Worm (Caenorhabditis elegans) whole organism, midembryonic: ENCODE results near the gene F35H10.3.

Experiments
- T22C8.4 ChIP-seq: fragments of 200-800 bp; sonication (Bioruptor generic); IDR thresholded peaks from 2 replicates; pipeline ENCODE4 v1.3.6; 2022; ENCODE audit warnings: missing genetic modification characterization, missing compliant biosample characterization
- cog-1 ChIP-seq: sonication (generic microtip); optimal IDR thresholded peaks from 2 replicates; lab custom pipeline; 2016; ENCODE audit warnings: missing genetic modification characterization, missing compliant biosample characterization
- flt-1 ChIP-seq: fragments of 200-800 bp; sonication (Bioruptor generic); IDR thresholded peaks from 2 replicates; pipeline ENCODE4 v1.3.6; 2022; ENCODE audit warnings: missing genetic modification characterization, missing compliant biosample characterization
- klf-2 ChIP-seq: fragments of 200-800 bp; sonication (Bioruptor generic); conservative IDR thresholded peaks from 2 replicates; pipeline ENCODE4 v1.3.6; 2022; ENCODE audit warnings: missing genetic modification reagents, missing genetic modification characterization, missing compliant biosample characterization
- med-1 ChIP-seq: sonication (generic microtip); optimal IDR thresholded peaks from 2 replicates; lab custom pipeline; 2017; ENCODE audit warnings: missing genetic modification characterization, mild to moderate bottlenecking, missing compliant biosample characterization, antibody characterized with exemption, missing genetic modification reagents; ENCODE audit not compliant: insufficient read depth
- ref-1 ChIP-seq: fragments of 200-800 bp; sonication (Bioruptor generic); conservative IDR thresholded peaks from 2 replicates; pipeline ENCODE4 v1.3.6; 2022; ENCODE audit warnings: missing genetic modification reagents, missing genetic modification characterization, missing compliant biosample characterization
- tab-1 ChIP-seq: fragments of 200-800 bp; sonication (Bioruptor generic); IDR thresholded peaks from 2 replicates; pipeline ENCODE4 v1.3.6; 2022; ENCODE audit warnings: missing genetic modification characterization, missing compliant biosample characterization
- ztf-23 ChIP-seq: fragments of 200-800 bp; sonication (Bioruptor generic); IDR thresholded peaks from 2 replicates; pipeline ENCODE4 v1.3.6; 2022; ENCODE audit warnings: missing genetic modification reagents, missing genetic modification characterization, missing compliant biosample characterization
- ztf-29 ChIP-seq: fragments of 200-800 bp; sonication (Bioruptor generic); IDR thresholded peaks from 2 replicates; pipeline ENCODE4 v1.3.6; 2022; ENCODE audit warnings: missing genetic modification reagents, missing genetic modification characterization, missing compliant biosample characterization

Gene F35H10.3

ce11 chrIV:8297192-8297591, 28.6 kb upstream of the F35H10.3 start, which contains the start of gene nprl-3:
Gene nprl-3, plus strand, starts transcription at chrIV:8297492.
- TF ChIP-seq ztf-23 (GFP tag; lab: Robert Waterston, UW) (no peak), flt-1 (GFP tag; lab: Robert Waterston, UW) (no peak), med-1 (GFP tag; lab: Kevin White, UChicago) (no peak), T22C8.4 (GFP tag; lab: Robert Waterston, UW) (no peak), klf-2 (GFP tag; lab: Robert Waterston, UW) (no peak), cog-1 (tag; lab: Kevin White, UChicago) (no peak), ref-1 (GFP tag; lab: Robert Waterston, UW) (no peak), ztf-29 (GFP tag; lab: Robert Waterston, UW) (no peak), tab-1 (GFP tag; lab: Robert Waterston, UW) (no peak)

ce11 chrIV:8299636-8300035, 26.1 kb upstream of the F35H10.3 start, which contains the start of gene F35H10.6:
Gene F35H10.6, plus strand, starts transcription at chrIV:8299936.
- TF ChIP-seq flt-1 (GFP tag; lab: Robert Waterston, UW) (no peak), ztf-29 (GFP tag; lab: Robert Waterston, UW) (no peak), med-1 (GFP tag; lab: Kevin White, UChicago) (no peak), klf-2 (GFP tag; lab: Robert Waterston, UW) (no peak), tab-1 (GFP tag; lab: Robert Waterston, UW) (no peak), ref-1 (GFP tag; lab: Robert Waterston, UW) (no peak), ztf-23 (GFP tag; lab: Robert Waterston, UW) (no peak), T22C8.4 (GFP tag; lab: Robert Waterston, UW) (no peak), cog-1 (tag; lab: Kevin White, UChicago) (no peak)

ce11 chrIV:8300468-8300867, 25.3 kb upstream of the F35H10.3 start, which contains the start of gene F35H10.5:
Gene F35H10.5, plus strand, starts transcription at chrIV:8300768.
- TF ChIP-seq T22C8.4 (GFP tag; lab: Robert Waterston, UW), result no peak
- TF ChIP-seq klf-2 (GFP tag; lab: Robert Waterston, UW), result no peak
- no peak for TF ChIP-seq med-1 (GFP tag; lab: Kevin White, UChicago)
- no peak for TF ChIP-seq ztf-23 (GFP tag; lab: Robert Waterston, UW)
- TF ChIP-seq flt-1 (GFP tag; lab: Robert Waterston, UW), result no peak
- TF ChIP-seq tab-1 (GFP tag; lab: Robert Waterston, UW), result no peak
- no peak for TF ChIP-seq cog-1 (tag; lab: Kevin White, UChicago)
- TF ChIP-seq ztf-29 (GFP tag; lab: Robert Waterston, UW), result no peak
- TF ChIP-seq ref-1 (GFP tag; lab: Robert Waterston, UW), result no peak

- TF ChIP-seq tab-1 (GFP tag; lab: Robert Waterston, UW) (no peak), ztf-29 (GFP tag; lab: Robert Waterston, UW) (no peak), flt-1 (GFP tag; lab: Robert Waterston, UW) (no peak), cog-1 (tag; lab: Kevin White, UChicago) (no peak), klf-2 (GFP tag; lab: Robert Waterston, UW) (no peak), med-1 (GFP tag; lab: Kevin White, UChicago) (no peak), ref-1 (GFP tag; lab: Robert Waterston, UW) (no peak), ztf-23 (GFP tag; lab: Robert Waterston, UW) (no peak), T22C8.4 (GFP tag; lab: Robert Waterston, UW) (no peak)
Observed at ce11 chrIV:8301925-8302324, 23.8 kb upstream of the F35H10.3 start.

ce11 chrIV:8302648-8303161, 23.1 kb upstream of the F35H10.3 start:
- TF ChIP-seq ref-1 (GFP tag; lab: Robert Waterston, UW) (no peak), klf-2 (GFP tag; lab: Robert Waterston, UW) (no peak), ztf-23 (GFP tag; lab: Robert Waterston, UW) (no peak), flt-1 (GFP tag; lab: Robert Waterston, UW) (no peak), T22C8.4 (GFP tag; lab: Robert Waterston, UW) (no peak), ztf-29 (GFP tag; lab: Robert Waterston, UW) (no peak), cog-1 (tag; lab: Kevin White, UChicago) (no peak), med-1 (GFP tag; lab: Kevin White, UChicago) (no peak), tab-1 (GFP tag; lab: Robert Waterston, UW) (no peak)

ce11 chrIV:8303668-8304067, 22.1 kb upstream of the F35H10.3 start, which contains the start of gene vha-5:
Gene vha-5, plus strand, starts transcription at chrIV:8303968.
- TF ChIP-seq klf-2 (GFP tag; lab: Robert Waterston, UW) (no peak), T22C8.4 (GFP tag; lab: Robert Waterston, UW) (no peak), ref-1 (GFP tag; lab: Robert Waterston, UW) (no peak), tab-1 (GFP tag; lab: Robert Waterston, UW) (no peak), med-1 (GFP tag; lab: Kevin White, UChicago) (no peak), cog-1 (tag; lab: Kevin White, UChicago) (no peak), ztf-23 (GFP tag; lab: Robert Waterston, UW) (no peak)

ce11 chrIV:8307408-8307807, 18.4 kb upstream of the F35H10.3 start:
- TF ChIP-seq tab-1 (GFP tag; lab: Robert Waterston, UW), result no peak
- TF ChIP-seq ztf-23 (GFP tag; lab: Robert Waterston, UW), result no peak

ce11 chrIV:8312105-8312504, 13.7 kb upstream of the F35H10.3 start:
- TF ChIP-seq ztf-29 (GFP tag; lab: Robert Waterston, UW) (no peak), cog-1 (tag; lab: Kevin White, UChicago) (no peak), flt-1 (GFP tag; lab: Robert Waterston, UW) (no peak), T22C8.4 (GFP tag; lab: Robert Waterston, UW) (no peak), ztf-23 (GFP tag; lab: Robert Waterston, UW) (no peak), klf-2 (GFP tag; lab: Robert Waterston, UW) (no peak), med-1 (GFP tag; lab: Kevin White, UChicago) (no peak), tab-1 (GFP tag; lab: Robert Waterston, UW) (no peak), ref-1 (GFP tag; lab: Robert Waterston, UW) (no peak)

ce11 chrIV:8312846-8313245, 12.9 kb upstream of the F35H10.3 start, which contains the start of gene F35H10.10:
Gene F35H10.10, minus strand, starts transcription at chrIV:8312946.
- no peak for TF ChIP-seq cog-1 (tag; lab: Kevin White, UChicago)
- TF ChIP-seq ref-1 (GFP tag; lab: Robert Waterston, UW), result no peak
- no peak for TF ChIP-seq flt-1 (GFP tag; lab: Robert Waterston, UW)
- TF ChIP-seq ztf-23 (GFP tag; lab: Robert Waterston, UW), result no peak
- no peak for TF ChIP-seq klf-2 (GFP tag; lab: Robert Waterston, UW)
- no peak for TF ChIP-seq tab-1 (GFP tag; lab: Robert Waterston, UW)
- TF ChIP-seq T22C8.4 (GFP tag; lab: Robert Waterston, UW), result no peak
- TF ChIP-seq ztf-29 (GFP tag; lab: Robert Waterston, UW), result no peak
- TF ChIP-seq med-1 (GFP tag; lab: Kevin White, UChicago), result no peak
